Worm (Caenorhabditis elegans): ENCODE data around the gene C27D6.12.

DNA sequence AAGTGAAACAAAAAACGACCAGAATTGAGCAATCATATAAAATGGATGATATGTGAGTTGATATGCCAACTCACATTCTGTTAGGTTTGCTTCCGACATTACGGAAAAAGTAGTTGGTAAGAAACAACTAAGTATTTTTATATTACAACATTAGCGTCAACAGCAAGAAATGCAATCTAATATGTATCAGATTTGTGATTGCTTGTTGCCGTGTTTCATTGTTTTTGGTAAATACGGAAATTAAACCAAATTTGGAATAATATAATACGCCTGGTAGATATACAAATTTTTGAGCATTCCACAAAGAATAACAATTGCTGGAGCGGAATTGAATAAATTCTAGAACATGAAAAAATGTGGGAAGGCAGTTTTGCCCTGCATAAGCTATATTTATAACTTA is 23.3 kb downstream of the C27D6.12 start, which contains the start of gene srb-12:
- TF ChIP-seq pha-4 (tag; optimal IDR thresholded peaks at IDR 0.05), result no peak
- TF ChIP-seq bed-1 (GFP tag; IDR thresholded peaks at IDR 0.05), result no peak
- no peak for TF ChIP-seq nhr-27 (tag; optimal IDR thresholded peaks at IDR 0.05)
- TF ChIP-seq hmg-1.2 (GFP tag; IDR thresholded peaks at IDR 0.05), result no peak
- no peak for TF ChIP-seq egl-44 (GFP tag; IDR thresholded peaks at IDR 0.05)
- TF ChIP-seq unc-130 (GFP tag; optimal IDR thresholded peaks at IDR 0.05), result no peak
- no peak for TF ChIP-seq unc-62 (GFP tag; optimal IDR thresholded peaks at IDR 0.05)
- no peak for TF ChIP-seq F39B2.1 (GFP tag; IDR thresholded peaks at IDR 0.05)
- TF ChIP-seq sea-2 (GFP tag; IDR thresholded peaks at IDR 0.05), result no peak
- TF ChIP-seq ceh-79 (tag; optimal IDR thresholded peaks at IDR 0.05), result no peak
- TF ChIP-seq lag-1 (GFP tag; IDR thresholded peaks at IDR 0.05), result no peak
- no peak for TF ChIP-seq snpc-1.1 (tag; optimal IDR thresholded peaks at IDR 0.05; ENCODE audit: insufficient read depth)
- no peak for TF ChIP-seq let-526 (GFP tag; IDR thresholded peaks at IDR 0.05)
- TF ChIP-seq B0019.2 (GFP tag; conservative IDR thresholded peaks at IDR 0.05), result no peak

All from whole organism, young adult.